Worm (Caenorhabditis elegans) whole organism, L4 larva: ENCODE data around the gene cki-1.

Experiments
- F37D6.2 ChIP-seq: sonication (generic microtip); optimal IDR thresholded peaks from 2 replicates; lab custom pipeline; 2016; ENCODE audit warnings: mild to moderate bottlenecking, missing genetic modification characterization, missing compliant biosample characterization
- tra-1 ChIP-seq: fragments of 200-800 bp; sonication (Bioruptor generic); IDR thresholded peaks from 2 replicates; pipeline ENCODE4 v1.3.6; 2022; ENCODE audit warnings: missing genetic modification reagents, missing genetic modification characterization, missing compliant biosample characterization
- unc-62 ChIP-seq, 3 experiments: fragments of 150-350 bp in 1 of 3; sonication (generic microtip); optimal IDR thresholded peaks in 2 of 3; peaks in 1 of 3; 1 replicate in 1 of 3; 2 replicates in 2 of 3; lab custom pipeline; 2014 to 2017; ENCODE audit warnings: missing biosample characterization in 3 of 3, missing genetic modification characterization in 3 of 3, missing genetic modification reagents in 3 of 3, missing genotype in 1 of 3

DNA sequence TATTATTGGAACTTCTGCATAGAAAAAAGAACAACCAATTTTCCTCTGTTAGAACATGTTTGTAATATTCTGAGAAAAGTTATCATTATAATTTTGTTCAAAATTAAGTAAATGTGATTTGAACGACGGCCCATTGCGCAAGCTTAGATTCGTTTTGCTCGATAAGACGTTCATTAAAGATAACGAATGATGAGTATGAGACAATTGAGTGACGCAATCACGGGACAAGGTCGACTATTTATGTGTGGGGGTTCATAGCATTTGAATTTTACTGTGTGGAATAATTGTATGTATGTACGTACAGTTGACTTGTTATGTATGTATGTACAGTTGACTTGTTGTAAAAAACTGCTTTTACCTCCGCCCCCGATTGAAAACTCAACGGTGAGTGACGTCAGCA lies 8.3 kb downstream of the cki-1 start:
- TF ChIP-seq F37D6.2 (tag; lab: Kevin White, UChicago) (no peak), unc-62 (GFP tag; optimal IDR thresholded peaks at IDR 0.05 in 1 of 2; lab: Kevin White, UChicago) (peak in 1 of 2 experiments; percentile 75), unc-62 (tag; optimal IDR thresholded peaks at IDR 0.05; lab: Kevin White, UChicago) (no peak), tra-1 (GFP tag; lab: Robert Waterston, UW) (no peak)
